Worm (Caenorhabditis elegans) whole organism, late embryonic: ENCODE data around the gene srx-44.

Source experiments
- ahr-1 ChIP-seq: sonication (generic microtip); optimal IDR thresholded peaks from 2 replicates; lab custom pipeline; 2016; ENCODE audit warnings: missing genetic modification characterization, missing compliant biosample characterization
- pha-4 ChIP-seq: fragments of 150-350 bp; optimal IDR thresholded peaks from 2 replicates; lab custom pipeline; 2018; ENCODE audit warnings: missing biosample characterization, missing genetic modification reagents, missing genetic modification characterization
- tbx-7 ChIP-seq: sonication (generic microtip); optimal IDR thresholded peaks from 2 replicates; lab custom pipeline; 2016; ENCODE audit warnings: missing genotype, missing genetic modification characterization, missing compliant biosample characterization

- TF ChIP-seq ahr-1 (tag; lab: Kevin White, UChicago) (no peak), tbx-7 (tag; lab: Kevin White, UChicago) (no peak), pha-4 (tag; lab: Kevin White, UChicago) (no peak)
These were observed 48.8 kb downstream of the srx-44 start, which contains the start of gene cyp-35D1 for ce11 chrV:16068938-16069337.
